Worm (Caenorhabditis elegans) whole organism, L1 larva: ENCODE measurements around the gene T20B3.1.

ENCODE experiments used
- C04F5.9 ChIP-seq: sonication (generic microtip); optimal IDR thresholded peaks from 2 replicates; lab custom pipeline; 2016; ENCODE audit warnings: missing genetic modification characterization, missing compliant biosample characterization
- C16A3.4 ChIP-seq: fragments of 150-350 bp; optimal IDR thresholded peaks from 2 replicates; lab custom pipeline; 2014; ENCODE audit warnings: missing biosample characterization, missing genetic modification characterization
- F16B12.6 ChIP-seq: fragments of 150-350 bp; optimal IDR thresholded peaks from 2 replicates; lab custom pipeline; 2014; ENCODE audit warnings: missing biosample characterization, missing genetic modification characterization
- Y116A8C.19 ChIP-seq: sonication (generic microtip); optimal IDR thresholded peaks from 2 replicates; lab custom pipeline; 2016; ENCODE audit warnings: missing compliant biosample characterization, missing genetic modification characterization, borderline replicate concordance
- aly-2 ChIP-seq: fragments of 150-350 bp; optimal IDR thresholded peaks from 2 replicates; lab custom pipeline; 2014; ENCODE audit warnings: missing biosample characterization, missing genetic modification characterization
- ama-1 ChIP-seq: fragments of 150-350 bp; optimal IDR thresholded peaks from 2 replicates; lab custom pipeline; 2014
- blmp-1 ChIP-seq: fragments of 150-350 bp; optimal IDR thresholded peaks from 2 replicates; lab custom pipeline; 2014; ENCODE audit warnings: missing biosample characterization, missing genetic modification characterization
- ceh-63 ChIP-seq: fragments of 200-800 bp; sonication (Bioruptor generic); optimal IDR thresholded peaks from 2 replicates; lab custom pipeline; 2018; ENCODE audit warnings: mild to moderate bottlenecking, missing genetic modification characterization, missing compliant biosample characterization
- ceh-88 ChIP-seq: fragments of 200-800 bp; sonication (Bioruptor generic); IDR thresholded peaks from 2 replicates; pipeline ENCODE4 v1.3.6; 2022; ENCODE audit warnings: missing genetic modification characterization, missing compliant biosample characterization
- ceh-90 ChIP-seq: sonication (generic microtip); optimal IDR thresholded peaks from 2 replicates; lab custom pipeline; 2016; ENCODE audit warnings: missing genetic modification characterization, missing compliant biosample characterization
- ces-1 ChIP-seq: fragments of 150-350 bp; optimal IDR thresholded peaks from 2 replicates; lab custom pipeline; 2014; ENCODE audit warnings: missing biosample characterization, missing genetic modification reagents, missing genetic modification characterization
- dpl-1 ChIP-seq, 3 experiments: fragments of 150-350 bp in 2 of 3; sonication (generic microtip) in 1 of 3; optimal IDR thresholded peaks; 2 replicates each; lab custom pipeline; 2014 to 2017; ENCODE audit warnings: missing biosample characterization in 3 of 3, missing genetic modification characterization in 3 of 3, missing genetic modification reagents in 3 of 3
- efl-1 ChIP-seq, 4 experiments: fragments of 150-350 bp; optimal IDR thresholded peaks in 3 of 4; peaks in 1 of 4; 1 replicate in 1 of 4; 2 replicates in 3 of 4; lab custom pipeline; 2014; ENCODE audit warnings: missing biosample characterization in 2 of 4, missing genetic modification characterization in 2 of 4, missing genetic modification reagents in 2 of 4
- efl-3 ChIP-seq: fragments of 200-800 bp; sonication (Bioruptor generic); optimal IDR thresholded peaks from 2 replicates; lab custom pipeline; 2018; ENCODE audit warnings: mild to moderate bottlenecking, missing genetic modification characterization, missing compliant biosample characterization
- egl-13 ChIP-seq: sonication (generic microtip); optimal IDR thresholded peaks from 2 replicates; lab custom pipeline; 2016; ENCODE audit warnings: missing genotype, missing genetic modification reagents, missing genetic modification characterization, missing compliant biosample characterization
- egl-27 ChIP-seq, 2 experiments: fragments of 150-350 bp in 1 of 2; sonication (generic microtip); optimal IDR thresholded peaks; 3 replicates each; lab custom pipeline; 2017 to 2018; ENCODE audit warnings: missing biosample characterization in 2 of 2, missing genetic modification characterization in 2 of 2, missing genetic modification reagents in 2 of 2
- elt-2 ChIP-seq: sonication (generic microtip); optimal IDR thresholded peaks from 2 replicates; lab custom pipeline; 2016; ENCODE audit warnings: missing genetic modification characterization, mild to moderate bottlenecking, inconsistent platforms, missing compliant biosample characterization, missing genetic modification reagents
- ets-5 ChIP-seq: fragments of 200-800 bp; sonication (Bioruptor generic); IDR thresholded peaks from 2 replicates; pipeline ENCODE4 v1.3.6; 2022; ENCODE audit warnings: missing genetic modification characterization, missing compliant biosample characterization
- fos-1 ChIP-seq: fragments of 150-350 bp; optimal IDR thresholded peaks from 2 replicates; lab custom pipeline; 2014; ENCODE audit warnings: missing biosample characterization, missing genetic modification characterization
- hlh-4 ChIP-seq: sonication (generic microtip); optimal IDR thresholded peaks from 2 replicates; lab custom pipeline; 2016; ENCODE audit warnings: mild to moderate bottlenecking, missing genetic modification characterization, missing compliant biosample characterization
- irx-1 ChIP-seq: sonication (generic microtip); optimal IDR thresholded peaks from 2 replicates; lab custom pipeline; 2016; ENCODE audit warnings: missing genetic modification characterization, missing compliant biosample characterization
- isw-1 ChIP-seq: fragments of 200-800 bp; sonication (Bioruptor generic); IDR thresholded peaks from 2 replicates; pipeline ENCODE4 v1.3.6; 2022; ENCODE audit warnings: missing genetic modification characterization, missing compliant biosample characterization
- lin-14 ChIP-seq: fragments of 200-800 bp; sonication (Bioruptor generic); optimal IDR thresholded peaks from 2 replicates; lab custom pipeline; 2018; ENCODE audit warnings: mild to moderate bottlenecking, missing genetic modification characterization, moderate library complexity, missing compliant biosample characterization
- lin-15B ChIP-seq: fragments of 150-350 bp; sonication (generic microtip); optimal IDR thresholded peaks from 3 replicates; lab custom pipeline; 2014; ENCODE audit warnings: missing biosample characterization, missing genetic modification characterization
- mdl-1 ChIP-seq, 2 experiments: fragments of 150-350 bp; optimal IDR thresholded peaks; 2 replicates each; lab custom pipeline; 2014 to 2017; ENCODE audit warnings: missing biosample characterization in 2 of 2, missing genetic modification characterization in 2 of 2, inconsistent platforms in 1 of 2
- mef-2 ChIP-seq: fragments of 150-350 bp; optimal IDR thresholded peaks from 2 replicates; lab custom pipeline; 2014; ENCODE audit warnings: missing biosample characterization, missing genetic modification characterization
- mep-1 ChIP-seq: fragments of 150-350 bp; optimal IDR thresholded peaks from 2 replicates; lab custom pipeline; 2014; ENCODE audit warnings: missing biosample characterization, missing genetic modification characterization
- nhr-11 ChIP-seq: fragments of 150-350 bp; optimal IDR thresholded peaks from 2 replicates; lab custom pipeline; 2014; ENCODE audit warnings: missing biosample characterization, missing genetic modification characterization
- nhr-19 ChIP-seq: fragments of 200-800 bp; sonication (Bioruptor generic); conservative IDR thresholded peaks from 2 replicates; pipeline ENCODE4 v1.3.6; 2022; ENCODE audit warnings: missing genetic modification characterization, missing compliant biosample characterization
- nhr-71 ChIP-seq: sonication (generic microtip); optimal IDR thresholded peaks from 2 replicates; lab custom pipeline; 2016; ENCODE audit warnings: mild to moderate bottlenecking, missing genetic modification characterization, moderate library complexity, missing compliant biosample characterization
- nhr-77 ChIP-seq: fragments of 150-350 bp; optimal IDR thresholded peaks from 2 replicates; lab custom pipeline; 2014; ENCODE audit warnings: missing biosample characterization, missing genetic modification characterization
- nhr-90 ChIP-seq: sonication (generic microtip); optimal IDR thresholded peaks from 2 replicates; lab custom pipeline; 2016; ENCODE audit warnings: mild to moderate bottlenecking, missing genetic modification characterization, missing compliant biosample characterization; ENCODE audit not compliant: poor library complexity
- pax-3 ChIP-seq: fragments of 200-800 bp; sonication (Bioruptor generic); optimal IDR thresholded peaks from 2 replicates; lab custom pipeline; 2018; ENCODE audit warnings: mild to moderate bottlenecking, missing genetic modification characterization, moderate library complexity, missing compliant biosample characterization
- pqm-1 ChIP-seq: sonication (generic microtip); optimal IDR thresholded peaks from 3 replicates; lab custom pipeline; 2017; ENCODE audit warnings: missing biosample characterization, missing genetic modification characterization
- rnt-1 ChIP-seq: sonication (generic microtip); optimal IDR thresholded peaks from 2 replicates; lab custom pipeline; 2016; ENCODE audit warnings: mild to moderate bottlenecking, missing genetic modification characterization, moderate library complexity, missing compliant biosample characterization
- skn-1 ChIP-seq: fragments of 150-350 bp; optimal IDR thresholded peaks from 2 replicates; lab custom pipeline; 2014; ENCODE audit warnings: missing biosample characterization, missing genetic modification characterization
- snpc-4 ChIP-seq: fragments of 150-350 bp; optimal IDR thresholded peaks from 2 replicates; lab custom pipeline; 2014; ENCODE audit warnings: missing biosample characterization, missing genetic modification characterization
- snu-23 ChIP-seq: sonication (generic microtip); optimal IDR thresholded peaks from 2 replicates; lab custom pipeline; 2016; ENCODE audit warnings: missing genetic modification characterization, missing compliant biosample characterization
- sptf-1 ChIP-seq: fragments of 150-350 bp; optimal IDR thresholded peaks from 2 replicates; lab custom pipeline; 2014; ENCODE audit warnings: missing biosample characterization, missing genetic modification characterization
- swsn-7 ChIP-seq: sonication (generic microtip); optimal IDR thresholded peaks from 2 replicates; lab custom pipeline; 2016; ENCODE audit warnings: missing genetic modification characterization, missing compliant biosample characterization
- tbx-2 ChIP-seq: sonication (generic microtip); optimal IDR thresholded peaks from 2 replicates; lab custom pipeline; 2016; ENCODE audit warnings: missing genetic modification characterization, missing compliant biosample characterization
- tlp-1 ChIP-seq: fragments of 150-350 bp; optimal IDR thresholded peaks from 2 replicates; lab custom pipeline; 2014; ENCODE audit warnings: missing biosample characterization, missing genetic modification characterization
- unc-130 ChIP-seq: fragments of 150-350 bp; optimal IDR thresholded peaks from 2 replicates; lab custom pipeline; 2017; ENCODE audit warnings: missing biosample characterization, missing genetic modification characterization, inconsistent platforms
- unc-62 ChIP-seq: fragments of 150-350 bp; optimal IDR thresholded peaks from 2 replicates; lab custom pipeline; 2014; ENCODE audit warnings: missing biosample characterization, missing genetic modification reagents, missing genetic modification characterization
- unc-86 ChIP-seq: sonication (generic microtip); optimal IDR thresholded peaks from 2 replicates; lab custom pipeline; 2016; ENCODE audit warnings: missing genetic modification characterization, missing compliant biosample characterization
- xbp-1 ChIP-seq: sonication (generic microtip); optimal IDR thresholded peaks from 2 replicates; lab custom pipeline; 2016; ENCODE audit warnings: missing genetic modification characterization, missing compliant biosample characterization
- zip-4 ChIP-seq: fragments of 200-800 bp; sonication (Bioruptor generic); optimal IDR thresholded peaks from 2 replicates; lab custom pipeline; 2018; ENCODE audit warnings: mild to moderate bottlenecking, missing genetic modification characterization, moderate library complexity, missing compliant biosample characterization
- ztf-11 ChIP-seq, 2 experiments: sonication (generic microtip); optimal IDR thresholded peaks; 2 replicates each; lab custom pipeline; 2016 to 2017; ENCODE audit warnings: missing genetic modification characterization in 2 of 2, missing biosample characterization in 1 of 2, missing compliant biosample characterization in 1 of 2
- ztf-4 ChIP-seq: fragments of 150-350 bp; optimal IDR thresholded peaks from 2 replicates; lab custom pipeline; 2014; ENCODE audit warnings: missing biosample characterization, missing genetic modification characterization

The T20B3.1 gene

DNA sequence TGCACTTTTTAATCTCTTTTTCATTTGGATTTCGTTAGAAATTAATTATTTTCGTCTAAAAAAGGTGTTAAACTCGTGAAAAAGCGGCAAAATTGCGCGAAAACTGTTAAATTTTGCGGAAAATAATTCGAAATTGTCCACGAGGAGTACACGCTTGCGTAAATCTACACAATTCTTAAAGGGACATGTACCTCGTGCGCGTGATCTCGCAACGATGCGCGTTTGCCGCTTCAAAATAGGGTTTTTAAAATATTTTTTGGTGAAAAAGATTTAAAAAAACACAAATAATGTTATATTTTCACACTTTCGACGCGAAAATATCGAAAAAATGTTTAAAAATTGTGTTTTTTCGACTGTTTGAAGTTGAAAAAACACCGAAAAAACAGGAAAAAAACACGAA lies 22.0 kb upstream of the T20B3.1 start:
- TF ChIP-seq ztf-11 (tag; optimal IDR thresholded peaks at IDR 0.05; lab: Kevin White, UChicago) (no peak), C16A3.4 (tag; lab: Kevin White, UChicago) (no peak), rnt-1 (tag; lab: Kevin White, UChicago) (no peak), efl-1 (optimal IDR thresholded peaks at IDR 0.05; lab: Kevin White, UChicago) (peak in 1 of 2 experiments; percentile 74), efl-1 (GFP tag; optimal IDR thresholded peaks at IDR 0.05 in 1 of 2; lab: Kevin White, UChicago) (no peak), egl-27 (tag; optimal IDR thresholded peaks at IDR 0.05; lab: Kevin White, UChicago) (no peak), swsn-7 (tag; lab: Kevin White, UChicago) (no peak)

DNA sequence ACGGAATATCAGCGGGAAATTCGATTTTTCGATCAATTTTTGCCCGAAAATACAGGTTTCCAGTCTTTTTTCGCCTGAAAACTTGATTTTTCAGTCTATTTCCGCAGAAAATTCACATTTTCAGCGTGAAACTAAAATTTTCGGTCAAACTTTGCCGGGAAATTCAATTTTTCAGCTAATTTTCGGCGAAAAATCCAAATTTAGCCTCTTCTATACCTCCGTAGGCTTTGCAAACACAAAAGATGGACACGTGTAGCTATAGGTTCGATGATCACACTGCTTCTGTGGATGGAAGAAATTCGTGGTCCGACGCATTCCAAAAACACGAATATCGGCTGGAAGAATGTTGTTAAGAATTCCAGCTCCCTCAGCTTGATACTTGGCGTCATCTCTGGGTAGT lies 21.3 kb upstream of the T20B3.1 start:
- TF ChIP-seq ztf-4 (no peak), mep-1 (tag; lab: Kevin White, UChicago) (no peak), efl-1 (optimal IDR thresholded peaks at IDR 0.05; lab: Kevin White, UChicago) (no peak), efl-1 (GFP tag; optimal IDR thresholded peaks at IDR 0.05 in 1 of 2; lab: Kevin White, UChicago) (peak in 1 of 2 experiments; percentile 38), lin-15B (no peak)
- TF ChIP-seq, all 84 proteins: peak for 1

DNA sequence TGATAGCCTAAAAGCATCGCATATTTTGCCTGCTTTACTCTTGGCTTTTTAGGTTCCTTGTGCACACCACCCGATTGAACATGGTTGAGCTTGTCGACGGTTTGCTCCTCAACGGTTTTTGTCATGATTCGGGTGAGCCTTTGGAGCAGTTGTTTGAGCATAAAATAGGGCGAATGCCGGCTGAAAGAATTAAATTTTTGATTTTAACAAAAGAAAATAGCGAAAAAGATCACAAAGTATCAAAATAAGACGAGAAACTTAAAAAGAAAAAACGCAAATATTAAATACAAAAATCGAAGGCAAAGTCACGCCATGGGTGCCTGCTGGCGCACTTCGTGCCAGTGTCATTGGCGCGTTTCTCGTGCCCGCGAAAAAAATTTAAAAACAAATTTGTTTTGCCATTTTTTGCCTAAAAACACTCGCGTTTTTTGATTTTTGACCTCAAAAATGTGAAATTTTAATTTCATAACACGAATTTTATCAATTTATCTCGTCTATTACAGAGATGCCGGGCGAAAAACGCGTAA lies 20.5 kb upstream of the T20B3.1 start, which contains the start of the genes ctps-1 and pus-1:
Gene ctps-1, plus strand, starts transcription at position 51 of the 527 bp plus-strand sequence.
Gene pus-1, minus strand, starts transcription at position 125 of the 527 bp plus-strand sequence.
- TF ChIP-seq mep-1 (tag; lab: Kevin White, UChicago): peak; percentile 73
- peak in 1 of 2 experiments; percentile 68 for TF ChIP-seq mdl-1 (tag; optimal IDR thresholded peaks at IDR 0.05; lab: Kevin White, UChicago)
- peak; percentile 27 for TF ChIP-seq F16B12.6
- TF ChIP-seq ama-1 (lab: Kevin White, UChicago): peak; percentile 56
- TF ChIP-seq swsn-7 (tag; lab: Kevin White, UChicago): peak; percentile 72
- TF ChIP-seq hlh-4: no peak
- TF ChIP-seq unc-130: peak; percentile 53
- peak; percentile 78 for TF ChIP-seq tbx-2 (tag; lab: Kevin White, UChicago)
- TF ChIP-seq ceh-63: no peak
- TF ChIP-seq xbp-1 (tag; lab: Kevin White, UChicago): peak; percentile 63
- peak; percentile 73 to 83 (median 81) for TF ChIP-seq dpl-1 (GFP tag; optimal IDR thresholded peaks at IDR 0.05; lab: Kevin White, UChicago)
- TF ChIP-seq irx-1 (tag; lab: Kevin White, UChicago): peak; percentile 73
- TF ChIP-seq fos-1 (tag; lab: Kevin White, UChicago): peak; percentile 48
- peak; percentile 78 for TF ChIP-seq nhr-19 (GFP tag; lab: Robert Waterston, UW)
- TF ChIP-seq pax-3: no peak
- TF ChIP-seq rnt-1 (tag; lab: Kevin White, UChicago): no peak
- TF ChIP-seq ceh-88 (GFP tag; lab: Robert Waterston, UW): no peak
- peak; percentile 60 for TF ChIP-seq isw-1 (GFP tag; lab: Robert Waterston, UW)
- no peak for TF ChIP-seq nhr-71
- TF ChIP-seq lin-14: peak; percentile 67
- TF ChIP-seq nhr-90 (tag; lab: Kevin White, UChicago): peak; percentile 70
- no peak for TF ChIP-seq blmp-1 (tag; lab: Kevin White, UChicago)
- TF ChIP-seq aly-2 (tag; lab: Kevin White, UChicago): peak; percentile 40
- no peak for TF ChIP-seq egl-13
- TF ChIP-seq snu-23 (GFP tag; lab: Kevin White, UChicago): peak; percentile 80
- TF ChIP-seq tlp-1 (tag; lab: Kevin White, UChicago): no peak
- TF ChIP-seq unc-62 (GFP tag; lab: Kevin White, UChicago): no peak
- peak; percentile 84 for TF ChIP-seq snpc-4 (tag; lab: Kevin White, UChicago)
- TF ChIP-seq C04F5.9: no peak
- TF ChIP-seq nhr-77 (tag; lab: Kevin White, UChicago): peak; percentile 9
- no peak for TF ChIP-seq efl-3
- no peak for TF ChIP-seq zip-4 (GFP tag; lab: Kevin White, UChicago)
- no peak for TF ChIP-seq nhr-11 (tag; lab: Kevin White, UChicago)
- no peak for TF ChIP-seq pqm-1
- no peak for TF ChIP-seq mef-2 (tag; lab: Kevin White, UChicago)
- TF ChIP-seq Y116A8C.19: no peak
- TF ChIP-seq ceh-90 (tag; lab: Kevin White, UChicago): no peak
- TF ChIP-seq skn-1 (tag; lab: Kevin White, UChicago): peak; percentile 74
- TF ChIP-seq ets-5 (GFP tag; lab: Robert Waterston, UW): no peak
- TF ChIP-seq ces-1 (GFP tag; lab: Kevin White, UChicago): no peak
- peak; percentile 18 for TF ChIP-seq elt-2 (tag; lab: Kevin White, UChicago)
- peak; percentile 27 for TF ChIP-seq unc-86
- no peak for TF ChIP-seq sptf-1 (tag; lab: Kevin White, UChicago)
